Fruit fly (Drosophila melanogaster) whole organism, embryonic: ENCODE data around the gene Nph.

Experiments
- CG13775 ChIP-seq: fragments of 200-800 bp; sonication (Bioruptor generic); optimal IDR thresholded peaks from 3 replicates; lab custom pipeline; 2017; ENCODE audit warnings: missing biosample characterization, mild to moderate bottlenecking, missing genetic modification characterization
- CG14050 ChIP-seq: fragments of 200-800 bp; sonication (Bioruptor generic); IDR thresholded peaks from 3 replicates; pipeline ENCODE4 v1.3.6; 2022; ENCODE audit warnings: missing biosample characterization, missing genetic modification characterization
- CG1529 ChIP-seq: fragments of 200-800 bp; sonication (Bioruptor generic); optimal IDR thresholded peaks from 3 replicates; lab custom pipeline; 2018; ENCODE audit warnings: missing biosample characterization, missing genetic modification characterization
- CG3838 ChIP-seq: fragments of 200-800 bp; sonication (Bioruptor generic); optimal IDR thresholded peaks from 3 replicates; lab custom pipeline; 2016; ENCODE audit warnings: missing biosample characterization, missing genetic modification characterization
- CG6854 ChIP-seq: fragments of 200-800 bp; sonication (Bioruptor generic); optimal IDR thresholded peaks from 3 replicates; lab custom pipeline; 2017; ENCODE audit warnings: missing biosample characterization, mild to moderate bottlenecking, missing genetic modification characterization
- CG8290 ChIP-seq, 3 experiments: fragments of 200-800 bp; sonication (Bioruptor generic); optimal IDR thresholded peaks; 2 replicates each; lab custom pipeline; 2016 to 2019; ENCODE audit warnings: missing biosample characterization in 3 of 3, missing genetic modification characterization in 3 of 3, mild to moderate bottlenecking in 2 of 3, moderate library complexity in 1 of 3
- CG9609 ChIP-seq: fragments of 200-800 bp; sonication (Bioruptor generic); optimal IDR thresholded peaks from 3 replicates; lab custom pipeline; 2016; ENCODE audit warnings: missing biosample characterization, missing genetic modification characterization
- Dip3 ChIP-seq: fragments of 200-800 bp; sonication (Bioruptor generic); optimal IDR thresholded peaks from 3 replicates; lab custom pipeline; 2016; ENCODE audit warnings: missing biosample characterization, missing genetic modification characterization
- H15 ChIP-seq: fragments of 200-800 bp; sonication (Bioruptor generic); IDR thresholded peaks from 3 replicates; pipeline ENCODE4 v1.3.6; 2022; ENCODE audit warnings: missing biosample characterization, missing genetic modification characterization

DNA sequence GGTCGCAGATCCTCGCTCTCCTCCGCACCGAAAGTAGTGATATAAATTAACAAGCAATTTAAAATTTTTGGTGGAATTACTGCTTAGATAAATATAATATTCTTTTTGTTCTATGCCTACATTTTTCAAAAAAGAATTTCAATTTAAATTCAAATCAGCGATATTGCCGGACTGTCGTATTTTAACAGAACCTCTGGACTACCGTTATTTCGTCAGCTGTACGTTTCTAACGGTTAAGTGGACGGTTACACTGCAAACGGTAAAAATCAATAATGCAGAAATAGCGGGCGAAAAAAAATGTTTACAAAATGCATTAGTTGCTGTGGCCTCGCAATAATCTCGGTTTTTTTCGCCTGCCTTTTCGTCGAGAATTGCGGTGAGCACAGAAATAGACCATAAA lies 4.4 kb downstream of the Nph start, which contains the start of gene Tace:
- TF ChIP-seq CG1529 (GFP tag; lab: Kevin White, UChicago) (no peak), CG8290 (GFP tag; optimal IDR thresholded peaks at IDR 0.05; lab: Kevin White, UChicago) (no peak), CG8290 (tag; optimal IDR thresholded peaks at IDR 0.05; lab: Kevin White, UChicago) (no peak), CG14050 (no peak), CG13775 (no peak), CG6854 (GFP tag; lab: Kevin White, UChicago) (no peak), CG3838 (no peak), H15 (GFP tag; lab: Robert Waterston, UW) (no peak), CG9609 (GFP tag; lab: Kevin White, UChicago) (no peak), Dip3 (GFP tag; lab: Kevin White, UChicago) (no peak)
